Fruit fly (Drosophila melanogaster): Measurements from ENCODE around the gene RPA2.

RPA2 gene

DNA sequence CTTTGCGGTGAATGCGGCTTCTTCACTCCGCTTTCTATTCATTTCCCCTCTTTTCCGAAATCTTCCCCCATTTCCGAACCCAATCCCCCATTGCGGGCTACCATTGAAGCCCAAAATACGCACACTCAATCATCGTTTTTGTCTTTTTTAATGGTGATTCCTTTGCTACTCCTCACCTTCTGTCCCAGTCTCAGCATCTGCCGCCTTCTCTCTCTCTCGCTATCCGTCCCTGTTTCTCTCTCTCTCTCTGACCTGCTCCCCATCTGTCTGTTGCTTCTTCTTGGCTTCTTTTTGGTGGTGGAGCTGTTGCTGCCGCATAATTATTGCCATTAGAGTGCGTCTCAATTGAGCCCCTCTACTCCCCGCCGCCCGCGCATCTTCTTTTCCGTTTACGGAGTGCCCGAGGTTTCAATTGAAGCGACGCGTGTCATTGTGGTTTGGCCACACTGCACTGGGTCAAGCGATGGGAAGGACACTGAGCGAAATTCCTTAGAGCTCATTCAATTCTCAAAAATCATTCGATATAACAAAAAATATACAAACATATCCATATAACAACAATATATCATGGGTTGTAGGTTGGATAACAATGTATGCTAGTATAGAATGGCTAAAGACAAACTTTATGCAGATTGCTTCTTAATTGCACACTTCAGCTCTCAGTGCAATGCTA lies 19.1 kb upstream of the RPA2 start:
- no peak for TF ChIP-seq CG8478 (optimal IDR thresholded peaks at IDR 0.05)
- no peak for TF ChIP-seq CTCF (optimal IDR thresholded peaks at IDR 0.05)

DNA sequence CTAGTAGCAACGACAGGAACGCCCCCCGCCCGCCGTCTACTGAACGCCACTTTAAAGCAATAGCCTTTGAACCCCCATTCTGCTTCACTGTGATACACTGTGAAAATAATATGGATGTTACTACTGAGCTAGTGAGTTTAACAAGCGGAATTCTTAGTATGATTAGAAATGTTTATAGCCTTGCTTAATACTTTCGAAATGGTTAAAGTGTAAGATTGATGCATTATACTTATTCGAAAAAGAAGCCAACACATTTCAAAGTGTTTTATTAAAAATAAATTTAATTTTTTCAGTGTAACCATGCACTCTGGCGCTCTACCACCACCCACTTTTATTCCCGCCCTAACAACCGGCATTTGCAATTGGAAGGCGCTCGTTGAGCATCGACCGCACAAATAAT lies 18.4 kb upstream of the RPA2 start:
- no peak for TF ChIP-seq CTCF (optimal IDR thresholded peaks at IDR 0.05)
- TF ChIP-seq CG8478 (optimal IDR thresholded peaks at IDR 0.05) = no peak

DNA sequence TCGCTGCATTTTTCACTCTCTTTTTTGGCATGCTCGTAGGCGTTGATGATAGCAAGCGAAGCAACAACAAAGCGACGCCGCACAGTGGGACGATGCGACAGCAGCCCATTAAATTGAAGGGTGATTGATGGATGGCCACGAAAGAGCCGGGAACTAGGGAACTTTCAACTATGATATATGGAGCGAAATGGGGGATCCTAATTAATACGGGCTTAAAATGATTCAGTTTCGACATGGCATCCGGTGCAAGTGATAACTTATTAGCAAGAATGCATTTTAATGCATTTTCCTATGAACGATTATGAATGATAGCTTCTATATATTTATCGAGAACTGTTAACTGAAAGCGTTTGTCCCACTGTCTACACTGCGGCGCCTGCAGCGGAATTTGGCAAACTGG lies 17.2 kb upstream of the RPA2 start:
- no peak for TF ChIP-seq CTCF (optimal IDR thresholded peaks at IDR 0.05)
- no peak for TF ChIP-seq CG8478 (optimal IDR thresholded peaks at IDR 0.05)

DNA sequence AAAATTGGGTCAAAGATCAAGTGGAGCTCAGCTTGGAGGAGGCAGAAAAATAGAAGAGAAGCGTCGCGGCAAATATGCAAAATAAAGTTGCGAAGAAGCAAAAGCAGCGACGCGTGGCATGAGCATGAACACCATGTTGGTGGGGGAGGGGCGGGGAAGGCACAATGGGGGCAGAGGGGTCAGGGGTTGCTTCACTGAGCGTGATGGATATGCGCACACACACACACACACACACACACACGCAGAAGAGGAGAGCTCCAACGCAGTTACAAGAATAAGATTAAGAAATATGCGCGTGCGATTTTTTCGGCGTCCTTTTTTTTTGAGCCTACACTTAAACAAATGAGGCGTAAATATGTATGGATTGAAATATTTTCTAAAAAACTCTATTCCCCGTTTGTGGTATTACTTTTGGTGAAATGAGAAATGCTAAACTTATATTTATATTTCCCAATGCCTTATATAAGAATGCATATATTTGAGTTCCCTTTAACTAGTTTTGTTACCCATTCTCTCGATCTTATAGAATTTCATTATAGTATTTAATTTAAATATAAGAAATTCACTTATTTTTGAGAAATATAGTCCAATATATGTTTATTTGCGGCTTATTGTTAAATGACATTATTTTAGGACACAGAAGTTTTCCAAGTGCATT lies 16.4 kb upstream of the RPA2 start:
- TF ChIP-seq CTCF (optimal IDR thresholded peaks at IDR 0.05) = no peak
- no peak for TF ChIP-seq CG8478 (optimal IDR thresholded peaks at IDR 0.05)

DNA sequence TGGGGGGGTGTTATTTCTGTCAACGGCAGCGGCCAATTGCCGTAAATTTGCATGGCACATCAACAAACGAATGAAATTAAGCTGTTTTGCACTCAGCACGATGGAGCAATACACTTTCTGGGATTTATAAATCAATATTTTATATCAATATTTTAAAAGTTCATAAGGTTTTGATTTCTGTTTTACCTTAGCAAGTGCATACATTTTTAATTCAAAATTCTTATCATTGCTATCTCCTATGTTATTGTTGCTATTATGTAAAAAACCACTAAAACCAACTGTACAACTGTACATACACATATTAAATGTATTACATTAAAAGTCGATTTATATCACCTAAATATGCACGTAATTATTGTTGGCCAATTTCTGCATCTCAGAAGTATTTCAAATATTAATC lies 14.8 kb upstream of the RPA2 start:
- TF ChIP-seq CTCF (optimal IDR thresholded peaks at IDR 0.05) (no peak), CG8478 (optimal IDR thresholded peaks at IDR 0.05) (no peak)

DNA sequence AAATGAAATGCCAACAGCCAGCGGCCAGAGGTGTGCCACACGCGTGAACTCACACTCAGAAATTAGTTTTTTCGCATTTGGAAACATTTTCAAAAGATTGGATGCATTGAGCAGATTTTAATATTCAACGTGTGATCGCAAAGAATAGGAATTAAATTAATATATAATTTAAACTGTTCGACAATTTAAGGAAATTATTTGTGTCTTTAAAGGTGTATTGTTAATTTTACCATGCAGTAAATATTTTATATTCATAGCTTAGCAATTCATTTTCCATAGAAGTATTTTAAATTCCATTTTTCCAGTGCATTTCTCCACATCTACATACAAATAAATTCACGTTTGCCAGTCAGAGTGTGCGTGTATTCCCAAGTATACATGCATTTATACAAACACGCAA lies 13.7 kb upstream of the RPA2 start:
- TF ChIP-seq CTCF (optimal IDR thresholded peaks at IDR 0.05) (no peak), CG8478 (optimal IDR thresholded peaks at IDR 0.05) (no peak)

DNA sequence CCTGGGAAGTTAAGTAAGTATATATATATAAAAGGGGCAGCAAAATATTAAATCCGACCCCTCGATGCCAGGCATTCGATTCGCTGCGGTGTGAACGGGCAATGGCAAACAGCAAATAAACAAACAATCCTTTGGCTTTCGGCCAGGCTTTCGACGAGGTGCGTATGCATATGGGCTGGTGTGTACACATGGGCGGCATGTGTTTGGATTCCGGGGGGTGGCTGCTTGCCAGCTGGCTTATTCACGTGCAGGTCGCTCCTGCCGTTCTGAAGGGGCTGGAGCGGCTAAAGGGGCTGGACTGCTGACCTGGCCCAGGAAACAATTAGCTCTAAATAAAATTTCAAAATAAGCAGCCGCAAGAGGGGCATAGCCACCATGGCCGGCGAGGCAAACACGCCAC lies 11.4 kb upstream of the RPA2 start:
- TF ChIP-seq CG8478 (optimal IDR thresholded peaks at IDR 0.05) (no peak), CTCF (optimal IDR thresholded peaks at IDR 0.05) (no peak)

DNA sequence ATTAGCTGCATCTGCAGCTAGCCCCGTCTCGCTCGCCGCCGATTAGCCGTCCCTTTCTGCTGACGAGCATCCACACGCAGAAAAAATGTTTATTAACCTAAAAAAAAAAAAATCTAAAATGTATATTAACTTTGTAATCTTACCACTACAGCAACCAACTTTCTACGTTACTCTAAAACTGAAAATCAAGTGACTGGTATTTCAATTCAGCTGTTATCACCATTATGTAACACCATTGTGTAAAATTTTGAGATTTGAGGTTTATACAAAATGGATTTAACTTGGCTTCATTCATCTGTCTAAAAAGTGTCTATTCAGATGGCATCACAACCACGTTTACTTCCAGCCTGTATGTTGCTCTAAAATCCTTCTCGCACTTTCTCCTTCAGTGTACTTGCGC lies 10.5 kb upstream of the RPA2 start:
- TF ChIP-seq CG8478 (optimal IDR thresholded peaks at IDR 0.05) (no peak), CTCF (optimal IDR thresholded peaks at IDR 0.05) (no peak)

DNA sequence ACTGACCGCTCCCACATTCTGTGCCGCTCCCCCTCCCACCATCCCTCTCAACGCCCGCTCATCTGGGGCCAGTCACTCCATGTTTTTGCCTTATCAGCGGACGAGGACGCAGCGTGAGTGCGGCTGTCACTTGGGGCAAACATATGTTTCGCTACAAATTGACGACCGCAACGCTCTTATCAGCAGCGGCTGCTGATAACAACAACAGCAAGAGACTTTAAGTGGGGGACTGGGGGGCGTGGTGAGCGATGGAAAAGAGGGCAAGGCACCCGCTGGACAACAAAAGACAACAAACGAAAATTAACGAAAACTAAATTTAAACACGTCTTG lies 10.1 kb upstream of the RPA2 start:
- TF ChIP-seq CTCF (optimal IDR thresholded peaks at IDR 0.05) = no peak

DNA sequence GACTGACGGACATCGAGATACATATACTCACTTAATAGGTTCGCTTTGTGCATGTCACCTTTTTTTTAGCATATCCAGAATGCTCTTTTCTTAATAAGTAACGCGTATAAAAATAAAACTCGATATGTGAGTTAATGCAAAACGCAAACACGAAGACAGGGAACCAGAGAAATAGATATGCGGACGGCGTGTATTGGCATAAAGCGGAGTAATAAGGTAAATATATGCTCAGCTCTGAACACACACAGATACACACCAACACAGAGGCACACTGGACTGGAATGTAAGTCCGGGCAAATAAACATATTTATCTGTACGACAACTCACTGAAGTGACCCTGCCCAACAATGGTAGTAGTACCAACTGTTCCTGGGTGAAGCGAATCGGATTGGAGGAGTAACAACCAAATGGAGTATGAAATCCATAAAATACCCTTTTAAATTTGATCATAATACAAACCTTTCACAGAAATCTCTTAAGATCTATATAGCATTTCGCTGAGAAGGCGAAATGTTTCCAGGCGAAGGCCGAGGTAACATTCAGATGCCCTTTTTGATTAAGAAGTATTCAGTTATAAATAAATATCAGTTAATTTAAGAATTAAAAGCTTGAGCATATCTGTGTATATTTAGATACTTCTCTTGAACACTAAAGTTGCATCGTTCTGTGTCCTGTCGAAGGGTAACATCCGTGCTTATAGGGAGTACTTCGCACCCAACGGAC lies 9.6 kb upstream of the RPA2 start:
- TF ChIP-seq CG8478 (optimal IDR thresholded peaks at IDR 0.05) (no peak), CTCF (optimal IDR thresholded peaks at IDR 0.05) (no peak)

DNA sequence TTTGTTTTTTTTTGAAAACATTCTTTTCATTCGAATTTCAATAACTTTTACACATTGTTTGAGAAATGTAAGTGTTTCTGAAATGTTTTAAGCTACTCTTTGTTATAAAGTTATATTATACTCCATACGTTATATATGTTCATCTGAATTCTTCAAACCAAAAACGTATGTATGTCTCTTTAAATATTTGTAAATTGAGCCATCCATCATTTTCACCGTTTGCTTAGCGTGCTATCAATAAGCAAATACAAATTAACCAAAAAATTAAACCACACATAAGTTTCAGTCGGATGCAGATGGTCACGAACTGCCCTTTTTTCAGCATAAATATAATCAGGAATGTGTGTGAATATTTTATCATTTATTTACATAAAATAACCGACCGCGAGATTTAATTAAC lies 8.7 kb upstream of the RPA2 start:
- TF ChIP-seq CG8478 (optimal IDR thresholded peaks at IDR 0.05) = no peak
- no peak for TF ChIP-seq CTCF (optimal IDR thresholded peaks at IDR 0.05)

DNA sequence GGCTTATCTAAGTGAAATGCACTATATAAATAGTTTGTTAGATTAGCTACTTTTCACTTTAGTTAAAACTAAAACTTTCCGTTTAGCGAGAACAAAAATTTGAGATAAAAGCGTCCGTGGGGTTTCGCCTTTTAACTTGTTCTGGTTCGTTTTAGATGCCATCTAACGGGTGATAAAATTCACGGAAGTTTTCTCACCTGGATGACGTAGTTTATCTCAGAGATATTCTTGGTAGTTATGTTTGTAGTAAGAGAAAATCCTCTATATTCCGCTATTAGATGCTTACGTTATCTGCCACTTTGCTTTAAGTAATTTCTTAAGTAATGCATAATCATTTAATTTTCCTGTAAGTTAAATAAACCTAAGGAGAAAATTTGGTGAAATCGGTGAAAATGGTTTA lies 8.1 kb upstream of the RPA2 start, which contains the start of gene CG9270:
CG9270 (minus strand) TSS at position 101 of the 400 bp plus-strand sequence.
- TF ChIP-seq CTCF (optimal IDR thresholded peaks at IDR 0.05) = no peak
- no peak for TF ChIP-seq CG8478 (optimal IDR thresholded peaks at IDR 0.05)

DNA sequence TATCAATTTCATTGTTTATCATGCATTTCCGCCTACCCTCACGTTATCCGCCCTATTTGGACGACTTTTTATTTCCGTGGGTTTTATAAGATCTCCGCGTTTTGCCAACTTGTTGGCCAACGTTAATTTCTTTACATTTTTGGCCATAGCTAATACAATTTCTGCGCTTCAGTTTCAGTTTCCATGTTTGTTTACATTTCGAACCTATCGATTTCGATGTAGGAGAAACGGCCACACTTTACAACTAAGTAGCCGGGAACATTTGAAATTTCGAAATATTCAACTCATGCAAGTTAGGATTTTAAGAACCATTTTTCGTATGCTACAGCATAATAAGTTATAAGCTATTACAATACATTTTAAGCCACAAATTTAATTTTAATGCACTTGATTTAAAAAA lies 1.7 kb upstream of the RPA2 start, which contains the start of gene Nthl1:
Nthl1 (minus strand) TSS at position 208 of the 400 bp plus-strand sequence.
- TF ChIP-seq CTCF (optimal IDR thresholded peaks at IDR 0.05) = peak; percentile 13 to 31
- no peak for TF ChIP-seq CG8478 (optimal IDR thresholded peaks at IDR 0.05)

DNA sequence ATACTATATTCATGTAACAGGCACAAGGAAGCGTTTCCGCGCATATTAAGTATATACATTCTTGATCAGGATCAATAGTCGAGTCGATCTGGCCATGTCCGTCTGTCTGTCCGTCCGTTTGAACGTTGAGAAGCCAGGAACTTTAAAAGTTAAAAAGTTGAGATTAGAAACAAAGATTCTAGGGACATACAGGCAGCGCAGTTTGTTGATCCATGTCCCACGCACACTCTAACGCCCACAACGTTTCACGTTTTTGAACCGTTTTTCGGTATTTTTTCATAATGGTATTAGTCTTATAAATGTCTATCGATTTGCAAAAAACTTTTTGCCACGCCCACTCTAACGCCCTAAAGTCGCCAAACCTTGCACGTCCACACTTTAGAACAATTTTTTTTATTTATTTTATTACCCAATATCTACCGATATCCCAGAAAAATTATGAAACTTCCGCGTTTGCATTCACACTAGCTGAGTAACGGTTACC lies 2.8 kb downstream of the RPA2 start:
- TF ChIP-seq CG8478 (optimal IDR thresholded peaks at IDR 0.05) (no peak), CTCF (optimal IDR thresholded peaks at IDR 0.05) (no peak)

DNA sequence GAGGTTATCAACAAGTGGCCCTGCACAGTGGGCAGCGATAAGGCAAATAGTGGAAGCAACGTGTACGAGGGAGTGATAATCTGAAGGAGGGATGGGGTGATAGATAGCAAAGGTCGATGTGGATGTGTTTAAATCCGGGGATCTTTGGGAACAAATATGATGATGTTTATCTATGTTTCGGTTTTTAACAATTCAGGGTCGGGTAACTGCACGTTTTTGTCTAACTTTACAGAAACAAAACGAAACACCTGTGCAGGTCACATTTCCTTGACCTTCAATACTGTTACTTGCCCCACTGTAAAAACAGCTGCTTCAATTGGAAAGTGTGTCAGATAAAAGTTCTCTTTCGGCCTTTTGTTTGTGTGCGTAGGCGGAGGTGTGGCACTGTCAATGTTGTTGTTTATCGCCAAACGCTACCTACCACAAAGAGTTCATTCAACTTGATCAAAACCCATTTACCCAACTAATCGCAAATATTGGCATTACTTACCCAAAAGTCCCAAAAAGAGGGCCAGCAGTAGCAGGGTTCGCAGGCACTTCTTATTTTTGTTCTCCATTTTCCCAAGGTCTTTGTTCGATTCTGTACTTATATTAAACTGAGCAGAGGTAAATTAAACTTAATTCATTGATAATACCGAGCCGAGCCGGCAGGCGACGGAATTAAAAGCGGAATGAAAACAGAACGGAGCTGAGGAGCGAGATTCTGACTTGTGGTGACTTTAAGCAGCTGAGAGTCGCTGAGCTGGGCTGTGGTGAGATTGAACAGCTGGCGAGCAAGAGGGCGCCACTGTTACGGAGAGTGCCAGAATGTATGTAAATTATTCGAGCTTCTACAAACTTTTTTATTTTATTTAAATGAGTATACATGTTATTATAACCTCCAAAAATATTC lies 3.5 kb downstream of the RPA2 start, which contains the start of gene Mtp:
Mtp (minus strand) TSS at position 681 of the 892 bp plus-strand sequence.
- no peak for TF ChIP-seq CG8478 (optimal IDR thresholded peaks at IDR 0.05)
- peak; percentile 85 to 90 for TF ChIP-seq CTCF (optimal IDR thresholded peaks at IDR 0.05)

All from S2 (cell line).